Worm (Caenorhabditis elegans): ENCODE results near the gene ZC8.6.

- no peak for TF ChIP-seq him-1 (tag; optimal IDR thresholded peaks at IDR 0.05)
- TF ChIP-seq W03F9.2 (tag; optimal IDR thresholded peaks at IDR 0.05) = no peak
- TF ChIP-seq dao-5 (tag; optimal IDR thresholded peaks at IDR 0.05) = no peak
Measured at ce11 chrX:5006972-5007371, 9.6 kb upstream of the ZC8.6 start.
